Worm (Caenorhabditis elegans) whole organism, L3 larva: ENCODE data around the gene fkb-3.

ENCODE experiments used
- R02D3.7 ChIP-seq: fragments of 150-350 bp; optimal IDR thresholded peaks from 2 replicates; lab custom pipeline; 2014; ENCODE audit warnings: missing biosample characterization, missing genetic modification characterization
- ZK546.5 ChIP-seq: sonication (generic microtip); optimal IDR thresholded peaks from 2 replicates; lab custom pipeline; 2017; ENCODE audit warnings: missing biosample characterization, missing genetic modification characterization
- aly-2 ChIP-seq: fragments of 150-350 bp; optimal IDR thresholded peaks from 2 replicates; lab custom pipeline; 2014; ENCODE audit warnings: missing biosample characterization, missing genetic modification characterization
- ama-1 ChIP-seq: fragments of 150-350 bp; optimal IDR thresholded peaks from 2 replicates; lab custom pipeline; 2018
- ceh-28 ChIP-seq: fragments of 150-350 bp; optimal IDR thresholded peaks from 2 replicates; lab custom pipeline; 2014; ENCODE audit warnings: missing biosample characterization, missing genetic modification reagents, missing genetic modification characterization
- daf-12 ChIP-seq: fragments of 150-350 bp; optimal IDR thresholded peaks from 2 replicates; lab custom pipeline; 2014; ENCODE audit warnings: missing biosample characterization, missing genetic modification reagents, missing genetic modification characterization
- egl-27 ChIP-seq: sonication (generic microtip); optimal IDR thresholded peaks from 4 replicates; lab custom pipeline; 2017; ENCODE audit warnings: missing biosample characterization, missing genetic modification reagents, missing genetic modification characterization
- elt-1 ChIP-seq: fragments of 150-350 bp; optimal IDR thresholded peaks from 2 replicates; lab custom pipeline; 2014; ENCODE audit warnings: missing biosample characterization, missing genetic modification characterization
- elt-2 ChIP-seq: sonication (generic microtip); optimal IDR thresholded peaks from 2 replicates; lab custom pipeline; 2016; ENCODE audit warnings: missing genetic modification reagents, mild to moderate bottlenecking, missing genetic modification characterization, missing compliant biosample characterization
- elt-3 ChIP-seq, 3 experiments: fragments of 150-350 bp in 1 of 3; sonication (generic microtip) in 2 of 3; optimal IDR thresholded peaks; 2 replicates in 2 of 3; 4 replicates in 1 of 3; lab custom pipeline; 2014 to 2017; ENCODE audit warnings: missing biosample characterization in 3 of 3, missing genetic modification characterization in 3 of 3
- eor-1 ChIP-seq, 2 experiments: fragments of 150-350 bp; optimal IDR thresholded peaks; 2 replicates each; lab custom pipeline; 2014 to 2018; ENCODE audit warnings: missing biosample characterization in 2 of 2, missing genetic modification characterization in 2 of 2
- fkh-10 ChIP-seq: sonication (generic microtip); optimal IDR thresholded peaks from 2 replicates; lab custom pipeline; 2017; ENCODE audit warnings: missing biosample characterization, missing genetic modification reagents, missing genetic modification characterization
- fkh-2 ChIP-seq: fragments of 150-350 bp; optimal IDR thresholded peaks from 2 replicates; lab custom pipeline; 2014; ENCODE audit warnings: missing biosample characterization, missing genetic modification reagents, missing genetic modification characterization
- fos-1 ChIP-seq: fragments of 150-350 bp; optimal IDR thresholded peaks from 2 replicates; lab custom pipeline; 2014; ENCODE audit warnings: missing biosample characterization, missing genetic modification characterization
- hmg-11 ChIP-seq: sonication (generic microtip); optimal IDR thresholded peaks from 2 replicates; lab custom pipeline; 2016; ENCODE audit warnings: missing genetic modification characterization, missing compliant biosample characterization
- jun-1 ChIP-seq: fragments of 150-350 bp; optimal IDR thresholded peaks from 2 replicates; lab custom pipeline; 2014; ENCODE audit warnings: missing biosample characterization, missing genetic modification reagents, missing genetic modification characterization
- lin-15B ChIP-seq: fragments of 150-350 bp; optimal IDR thresholded peaks from 2 replicates; lab custom pipeline; 2014; ENCODE audit warnings: missing biosample characterization, missing genetic modification characterization
- lin-39 ChIP-seq: fragments of 150-350 bp; optimal IDR thresholded peaks from 2 replicates; lab custom pipeline; 2018; ENCODE audit warnings: missing biosample characterization, missing genetic modification reagents, missing genetic modification characterization
- lsy-12 ChIP-seq: sonication (generic microtip); optimal IDR thresholded peaks from 2 replicates; lab custom pipeline; 2016; ENCODE audit warnings: mild to moderate bottlenecking, missing genetic modification characterization, missing compliant biosample characterization
- mdl-1 ChIP-seq: fragments of 150-350 bp; optimal IDR thresholded peaks from 2 replicates; lab custom pipeline; 2014; ENCODE audit warnings: missing biosample characterization, missing genetic modification characterization
- mml-1 ChIP-seq: fragments of 150-350 bp; sonication (generic microtip); optimal IDR thresholded peaks from 3 replicates; lab custom pipeline; 2014; ENCODE audit warnings: missing biosample characterization, missing genetic modification characterization
- nfya-1 ChIP-seq: sonication (generic microtip); optimal IDR thresholded peaks from 2 replicates; lab custom pipeline; 2017; ENCODE audit warnings: missing genetic modification characterization, mild to moderate bottlenecking, missing compliant biosample characterization, antibody characterized with exemption, moderate library complexity; ENCODE audit not compliant: insufficient read depth
- nhr-11 ChIP-seq: fragments of 150-350 bp; optimal IDR thresholded peaks from 2 replicates; lab custom pipeline; 2014; ENCODE audit warnings: missing biosample characterization, missing genetic modification characterization
- nhr-23 ChIP-seq: fragments of 150-350 bp; optimal IDR thresholded peaks from 2 replicates; lab custom pipeline; 2014; ENCODE audit warnings: missing biosample characterization, missing genetic modification reagents, missing genetic modification characterization
- nhr-237 ChIP-seq: fragments of 150-350 bp; optimal IDR thresholded peaks from 2 replicates; lab custom pipeline; 2014; ENCODE audit warnings: missing biosample characterization, missing genetic modification characterization
- nhr-25 ChIP-seq: sonication (generic microtip); optimal IDR thresholded peaks from 2 replicates; lab custom pipeline; 2017; ENCODE audit warnings: missing biosample characterization, missing genetic modification characterization
- nhr-28 ChIP-seq: fragments of 150-350 bp; optimal IDR thresholded peaks from 2 replicates; lab custom pipeline; 2014; ENCODE audit warnings: missing biosample characterization, missing genetic modification characterization
- nhr-43 ChIP-seq: sonication (generic microtip); optimal IDR thresholded peaks from 2 replicates; lab custom pipeline; 2016; ENCODE audit warnings: mild to moderate bottlenecking, missing genetic modification characterization, missing compliant biosample characterization; ENCODE audit not compliant: poor library complexity, severe bottlenecking
- nhr-76 ChIP-seq: fragments of 150-350 bp; sonication (generic microtip); optimal IDR thresholded peaks from 5 replicates; lab custom pipeline; 2014; ENCODE audit warnings: missing biosample characterization, missing genetic modification characterization
- nhr-77 ChIP-seq: fragments of 150-350 bp; optimal IDR thresholded peaks from 2 replicates; lab custom pipeline; 2014; ENCODE audit warnings: missing biosample characterization, missing genetic modification characterization
- pha-4 ChIP-seq: fragments of 150-350 bp; optimal IDR thresholded peaks from 2 replicates; lab custom pipeline; 2014; ENCODE audit warnings: missing biosample characterization, missing genetic modification reagents, missing genetic modification characterization
- pqm-1 ChIP-seq: fragments of 150-350 bp; optimal IDR thresholded peaks from 2 replicates; lab custom pipeline; 2017; ENCODE audit warnings: missing biosample characterization, missing genetic modification characterization, inconsistent platforms
- sea-2 ChIP-seq: fragments of 150-350 bp; sonication (generic microtip); optimal IDR thresholded peaks from 4 replicates; lab custom pipeline; 2014; ENCODE audit warnings: missing biosample characterization, missing genetic modification reagents, missing genetic modification characterization
- skn-1 ChIP-seq: fragments of 150-350 bp; optimal IDR thresholded peaks from 2 replicates; lab custom pipeline; 2014; ENCODE audit warnings: missing biosample characterization, missing genetic modification characterization
- snpc-4 ChIP-seq: fragments of 150-350 bp; optimal IDR thresholded peaks from 2 replicates; lab custom pipeline; 2014; ENCODE audit warnings: missing biosample characterization, missing genetic modification characterization
- ztf-4 ChIP-seq: fragments of 150-350 bp; optimal IDR thresholded peaks from 2 replicates; lab custom pipeline; 2014; ENCODE audit warnings: missing biosample characterization, missing genetic modification characterization

fkb-3 gene

ce11 chrV:7224947-7225346, at the start of gene fkb-3:
Gene fkb-3 (plus strand): TSS chrV:7225223.
- TF ChIP-seq nhr-25 (peak; percentile 74), lin-15B (tag; lab: Kevin White, UChicago) (peak; percentile 3), fkh-10 (GFP tag; lab: Kevin White, UChicago) (no peak), nhr-76 (tag; lab: Kevin White, UChicago) (no peak), elt-1 (peak; percentile 30), elt-3 (tag; optimal IDR thresholded peaks at IDR 0.05; lab: Kevin White, UChicago) (peak in 1 of 3 experiments; percentile 18), nhr-237 (tag; lab: Kevin White, UChicago) (no peak), ceh-28 (tag; lab: Kevin White, UChicago) (peak; percentile 12), nhr-23 (tag; lab: Kevin White, UChicago) (peak; percentile 65)

DNA sequence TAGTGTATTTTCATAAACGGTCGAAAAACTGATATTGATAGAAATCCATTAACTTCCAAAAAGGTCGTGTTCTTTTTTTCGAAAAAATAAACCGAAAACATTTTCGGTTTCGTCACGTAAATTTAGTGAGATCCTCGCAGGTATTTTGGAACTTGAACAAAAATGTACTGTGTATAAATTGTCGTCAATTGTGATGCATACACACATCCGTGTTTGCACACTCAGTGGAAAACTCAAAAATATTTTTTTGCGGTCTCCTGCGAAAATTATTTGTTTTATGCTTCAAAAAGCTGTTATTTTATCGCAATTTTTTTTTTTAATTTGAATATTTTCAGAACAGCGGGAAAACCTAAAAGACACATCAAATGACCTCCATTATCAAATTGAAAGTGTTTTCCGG, 46.2 kb upstream of the fkb-3 start, which contains the start of gene cpsf-2:
cpsf-2 (plus strand) TSS at position 330 of the 400 bp plus-strand sequence.
- TF ChIP-seq ztf-4 (tag; lab: Kevin White, UChicago) = no peak
- TF ChIP-seq hmg-11 = peak; percentile 60
- peak; percentile 14 for TF ChIP-seq nfya-1 (tag; lab: Kevin White, UChicago)
- no peak for TF ChIP-seq mdl-1 (tag; lab: Kevin White, UChicago)

DNA sequence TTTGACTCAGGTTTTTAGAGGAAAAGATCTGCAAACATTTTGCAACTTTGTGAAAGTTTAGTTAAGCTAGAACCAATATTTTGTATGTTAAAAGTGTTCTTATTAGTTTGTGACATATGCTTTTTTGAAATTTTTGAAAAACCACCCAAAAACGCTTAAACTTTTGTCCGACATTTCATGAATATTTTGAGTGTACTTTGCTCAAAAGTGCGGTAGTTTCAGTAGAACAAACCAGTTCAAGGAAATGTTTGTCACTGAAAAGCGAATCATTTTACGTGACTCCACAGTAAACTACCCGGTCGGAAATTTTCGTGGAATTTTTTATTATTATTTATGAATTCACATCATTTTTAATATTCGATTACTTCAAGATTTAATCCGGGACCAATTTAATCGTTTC, 40.5 kb upstream of the fkb-3 start, which contains the start of gene pitr-5:
pitr-5 (plus strand) TSS at position 301 of the 400 bp plus-strand sequence.
- no peak for TF ChIP-seq eor-1 (tag; optimal IDR thresholded peaks at IDR 0.05; lab: Kevin White, UChicago)
- no peak for TF ChIP-seq pqm-1
- no peak for TF ChIP-seq ceh-28 (tag; lab: Kevin White, UChicago)
- no peak for TF ChIP-seq nhr-11 (tag; lab: Kevin White, UChicago)
- no peak for TF ChIP-seq sea-2 (GFP tag; lab: Kevin White, UChicago)
- no peak for TF ChIP-seq nhr-43 (tag; lab: Kevin White, UChicago)
- TF ChIP-seq lin-39 (tag; lab: Kevin White, UChicago) = no peak
- TF ChIP-seq elt-1 = no peak
- TF ChIP-seq R02D3.7 = no peak

ce11 chrV:7186599-7186998, 38.4 kb upstream of the fkb-3 start:
- TF ChIP-seq mml-1 (tag; lab: Kevin White, UChicago) (no peak), elt-3 (tag; optimal IDR thresholded peaks at IDR 0.05; lab: Kevin White, UChicago) (no peak), pha-4 (tag; lab: Kevin White, UChicago) (no peak), jun-1 (tag; lab: Kevin White, UChicago) (peak; percentile 73), skn-1 (tag; lab: Kevin White, UChicago) (no peak), ama-1 (lab: Kevin White, UChicago) (no peak), R02D3.7 (no peak), mdl-1 (tag; lab: Kevin White, UChicago) (no peak), daf-12 (tag; lab: Kevin White, UChicago) (no peak), aly-2 (no peak), nhr-237 (tag; lab: Kevin White, UChicago) (no peak), egl-27 (no peak), snpc-4 (tag; lab: Kevin White, UChicago) (no peak), ZK546.5 (tag; lab: Kevin White, UChicago) (no peak), nhr-28 (tag; lab: Kevin White, UChicago) (no peak), elt-2 (tag; lab: Kevin White, UChicago) (peak; percentile 82), pqm-1 (peak; percentile 77), lsy-12 (tag; lab: Kevin White, UChicago) (no peak), nhr-77 (tag; lab: Kevin White, UChicago) (no peak), fos-1 (no peak), fkh-10 (GFP tag; lab: Kevin White, UChicago) (no peak), fkh-2 (tag; lab: Kevin White, UChicago) (no peak), nhr-43 (tag; lab: Kevin White, UChicago) (no peak)
- TF ChIP-seq, all 47 proteins: peak for 3
